Fruit fly (Drosophila melanogaster) whole organism, prepupa: ENCODE data around the gene abd-A.

ENCODE experiments used
- Blimp-1 ChIP-seq: fragments of 200-800 bp; sonication (Bioruptor generic); optimal IDR thresholded peaks from 3 replicates; lab custom pipeline; 2017; ENCODE audit warnings: missing biosample characterization, missing genetic modification characterization, mild to moderate bottlenecking, moderate library complexity, missing genetic modification reagents
- CG10669 ChIP-seq: fragments of 200-800 bp; sonication (Bioruptor generic); optimal IDR thresholded peaks from 3 replicates; lab custom pipeline; 2018; ENCODE audit warnings: missing biosample characterization, mild to moderate bottlenecking, missing genetic modification characterization, moderate library complexity
- CG11294 ChIP-seq: fragments of 200-800 bp; sonication (Bioruptor generic); IDR thresholded peaks from 2 replicates; pipeline ENCODE4 v1.3.6; 2022; ENCODE audit warnings: missing biosample characterization, missing genetic modification characterization
- CG11902 ChIP-seq: fragments of 200-800 bp; sonication (Bioruptor generic); optimal IDR thresholded peaks from 3 replicates; lab custom pipeline; 2016; ENCODE audit warnings: missing biosample characterization, missing genetic modification characterization
- CG1621 ChIP-seq: fragments of 200-800 bp; sonication (Bioruptor generic); optimal IDR thresholded peaks from 3 replicates; lab custom pipeline; 2018; ENCODE audit warnings: missing biosample characterization, mild to moderate bottlenecking, missing genetic modification characterization
- CG16779 ChIP-seq: fragments of 200-800 bp; sonication (Bioruptor generic); optimal IDR thresholded peaks from 3 replicates; lab custom pipeline; 2017; ENCODE audit warnings: missing biosample characterization, mild to moderate bottlenecking, missing genetic modification characterization
- CG3032 ChIP-seq: fragments of 200-800 bp; optimal IDR thresholded peaks from 2 replicates; lab custom pipeline; 2019; ENCODE audit warnings: missing biosample characterization, mild to moderate bottlenecking, missing genetic modification characterization, moderate library complexity
- CG31627 ChIP-seq: fragments of 200-800 bp; sonication (Bioruptor generic); optimal IDR thresholded peaks from 3 replicates; lab custom pipeline; 2016; ENCODE audit warnings: missing biosample characterization, missing genetic modification characterization
- CG32006 ChIP-seq: fragments of 200-800 bp; sonication (Bioruptor generic); optimal IDR thresholded peaks from 3 replicates; lab custom pipeline; 2017; ENCODE audit warnings: missing biosample characterization, mild to moderate bottlenecking, missing genetic modification characterization
- CG3919 ChIP-seq: fragments of 200-800 bp; sonication (Bioruptor generic); optimal IDR thresholded peaks from 3 replicates; lab custom pipeline; 2016; ENCODE audit warnings: missing biosample characterization, missing genetic modification characterization
- CG4318 ChIP-seq: fragments of 200-800 bp; sonication (Bioruptor generic); optimal IDR thresholded peaks from 3 replicates; lab custom pipeline; 2017; ENCODE audit warnings: missing biosample characterization, mild to moderate bottlenecking, missing genetic modification characterization
- CG6163 ChIP-seq: fragments of 200-800 bp; sonication (Bioruptor generic); IDR thresholded peaks from 3 replicates; pipeline ENCODE4 v1.3.6; 2022; ENCODE audit warnings: missing biosample characterization, missing genetic modification characterization
- CG6276 ChIP-seq: fragments of 200-800 bp; sonication (Bioruptor generic); optimal IDR thresholded peaks from 2 replicates; lab custom pipeline; 2017; ENCODE audit warnings: missing biosample characterization, mild to moderate bottlenecking, missing genetic modification characterization
- CG6808 ChIP-seq: fragments of 200-800 bp; sonication (Bioruptor generic); optimal IDR thresholded peaks from 3 replicates; lab custom pipeline; 2017; ENCODE audit warnings: missing biosample characterization, missing genetic modification characterization, mild to moderate bottlenecking, moderate library complexity, missing genetic modification reagents
- CG7368 ChIP-seq: fragments of 200-800 bp; sonication (Bioruptor generic); optimal IDR thresholded peaks from 3 replicates; lab custom pipeline; 2016; ENCODE audit warnings: missing biosample characterization, missing genetic modification characterization
- CG8119 ChIP-seq: fragments of 200-800 bp; sonication (Bioruptor generic); IDR thresholded peaks from 3 replicates; pipeline ENCODE4 v1.3.6; 2022; ENCODE audit warnings: missing biosample characterization, missing genetic modification characterization
- CG8319 ChIP-seq: fragments of 200-800 bp; sonication (Bioruptor generic); optimal IDR thresholded peaks from 3 replicates; lab custom pipeline; 2016; ENCODE audit warnings: missing biosample characterization, missing genetic modification characterization
- CG8632 ChIP-seq: fragments of 200-800 bp; sonication (Bioruptor generic); optimal IDR thresholded peaks from 3 replicates; lab custom pipeline; 2016; ENCODE audit warnings: missing biosample characterization, missing genetic modification characterization
- CG9139 ChIP-seq: fragments of 200-800 bp; sonication (Bioruptor generic); optimal IDR thresholded peaks from 3 replicates; lab custom pipeline; 2017; ENCODE audit warnings: missing biosample characterization, mild to moderate bottlenecking, missing genetic modification characterization
- Eip78C ChIP-seq: fragments of 200-800 bp; sonication (Bioruptor generic); peaks from one replicate; lab custom pipeline; 2016; ENCODE audit warnings: missing biosample characterization, missing genetic modification characterization
- Eip93F ChIP-seq: fragments of 200-800 bp; sonication (Bioruptor generic); optimal IDR thresholded peaks from 2 replicates; lab custom pipeline; 2016; ENCODE audit warnings: missing biosample characterization, mild to moderate bottlenecking, missing genetic modification characterization
- Ets96B ChIP-seq: fragments of 200-800 bp; optimal IDR thresholded peaks from 2 replicates; lab custom pipeline; 2019; ENCODE audit warnings: missing biosample characterization, mild to moderate bottlenecking, missing genetic modification characterization, moderate library complexity
- Gug ChIP-seq: fragments of 200-800 bp; sonication (Bioruptor generic); IDR thresholded peaks from 2 replicates; pipeline ENCODE4 v1.3.6; 2022; ENCODE audit warnings: missing biosample characterization, missing genetic modification characterization
- Hr38 ChIP-seq: sonication (Bioruptor generic); optimal IDR thresholded peaks from 2 replicates; lab custom pipeline; 2016; ENCODE audit warnings: missing biosample characterization, missing genetic modification characterization
- Hr39 ChIP-seq: fragments of 200-800 bp; sonication (Bioruptor generic); optimal IDR thresholded peaks from 2 replicates; lab custom pipeline; 2016; ENCODE audit warnings: missing biosample characterization, missing genetic modification characterization
- Hr4 ChIP-seq: fragments of 200-800 bp; sonication (Bioruptor generic); optimal IDR thresholded peaks from 3 replicates; lab custom pipeline; 2016; ENCODE audit warnings: missing biosample characterization, missing genetic modification characterization
- Met ChIP-seq: fragments of 200-800 bp; sonication (Bioruptor generic); optimal IDR thresholded peaks from 3 replicates; lab custom pipeline; 2016; ENCODE audit warnings: missing biosample characterization, missing genetic modification characterization
- Sox102F ChIP-seq: fragments of 200-800 bp; sonication (Bioruptor generic); optimal IDR thresholded peaks from 2 replicates; lab custom pipeline; 2016; ENCODE audit warnings: missing biosample characterization, mild to moderate bottlenecking, missing genetic modification characterization
- Sox14 ChIP-seq: fragments of 200-800 bp; sonication (Bioruptor generic); optimal IDR thresholded peaks from 3 replicates; lab custom pipeline; 2016; ENCODE audit warnings: missing biosample characterization, missing genetic modification characterization
- acj6 ChIP-seq: fragments of 200-800 bp; sonication (Bioruptor generic); optimal IDR thresholded peaks from 3 replicates; lab custom pipeline; 2016; ENCODE audit warnings: missing biosample characterization, missing genetic modification characterization
- dac ChIP-seq: fragments of 200-800 bp; sonication (Bioruptor generic); optimal IDR thresholded peaks from 2 replicates; lab custom pipeline; 2017; ENCODE audit warnings: missing biosample characterization, mild to moderate bottlenecking, missing genetic modification characterization
- eg ChIP-seq: fragments of 200-800 bp; sonication (Bioruptor generic); IDR thresholded peaks from 3 replicates; pipeline ENCODE4 v1.3.6; 2022; ENCODE audit warnings: missing biosample characterization, missing genetic modification characterization
- esn ChIP-seq: fragments of 200-800 bp; sonication (Bioruptor generic); optimal IDR thresholded peaks from 2 replicates; lab custom pipeline; 2016; ENCODE audit warnings: missing biosample characterization, mild to moderate bottlenecking, missing genetic modification characterization, moderate library complexity
- fkh ChIP-seq: fragments of 200-800 bp; sonication (Bioruptor generic); optimal IDR thresholded peaks from 3 replicates; lab custom pipeline; 2017; ENCODE audit warnings: missing biosample characterization, mild to moderate bottlenecking, missing genetic modification characterization, moderate library complexity
- lz ChIP-seq: fragments of 200-800 bp; sonication (Bioruptor generic); optimal IDR thresholded peaks from 3 replicates; lab custom pipeline; 2016; ENCODE audit warnings: missing biosample characterization, missing genetic modification characterization
- pdm3 ChIP-seq: fragments of 200-800 bp; sonication (Bioruptor generic); optimal IDR thresholded peaks from 3 replicates; lab custom pipeline; 2016; ENCODE audit warnings: missing biosample characterization, missing genetic modification characterization
- salr ChIP-seq, 2 experiments: fragments of 200-800 bp; sonication (Bioruptor generic); optimal IDR thresholded peaks; 3 replicates each; lab custom pipeline; 2016 to 2018; ENCODE audit warnings: missing biosample characterization in 2 of 2, missing genetic modification characterization in 2 of 2, mild to moderate bottlenecking in 1 of 2
- spab ChIP-seq: fragments of 200-800 bp; sonication (Bioruptor generic); optimal IDR thresholded peaks from 2 replicates; lab custom pipeline; 2017; ENCODE audit warnings: missing biosample characterization, mild to moderate bottlenecking, missing genetic modification characterization, missing genetic modification reagents
- ss ChIP-seq, 2 experiments: fragments of 200-800 bp; sonication (Bioruptor generic); optimal IDR thresholded peaks; 2 replicates in 1 of 2; 3 replicates in 1 of 2; lab custom pipeline; 2017 to 2018; ENCODE audit warnings: mild to moderate bottlenecking in 2 of 2, missing biosample characterization in 2 of 2, missing genetic modification characterization in 2 of 2, moderate library complexity in 1 of 2
- svp ChIP-seq: fragments of 200-800 bp; sonication (Bioruptor generic); peaks from one replicate; lab custom pipeline; 2016; ENCODE audit warnings: missing biosample characterization, missing genetic modification characterization
- topi ChIP-seq: fragments of 200-800 bp; sonication (Bioruptor generic); optimal IDR thresholded peaks from 3 replicates; lab custom pipeline; 2016; ENCODE audit warnings: missing biosample characterization, missing genetic modification characterization
- vri ChIP-seq: fragments of 200-800 bp; sonication (Bioruptor generic); optimal IDR thresholded peaks from 3 replicates; lab custom pipeline; 2016; ENCODE audit warnings: missing biosample characterization, mild to moderate bottlenecking, missing genetic modification characterization

abd-A gene

dm6 chr3R:16765102-16765501 lies 64.7 kb downstream of the abd-A start:
- no peak for TF ChIP-seq topi (GFP tag; lab: Kevin White, UChicago)

dm6 chr3R:16763907-16764573 lies 65.8 kb downstream of the abd-A start:
- TF ChIP-seq CG11294 (no peak), svp (peak; percentile 61), Eip78C (peak; percentile 62), CG9139 (GFP tag; lab: Kevin White, UChicago) (no peak), eg (GFP tag; lab: Robert Waterston, UW) (0 out of 3 replicates have a peak, but pooled peaks have one; percentile 26), CG8119 (GFP tag; lab: Robert Waterston, UW) (0 out of 3 replicates have a peak, but pooled peaks have one; percentile 11), Sox14 (GFP tag; lab: Kevin White, UChicago) (peak; percentile 1), CG6163 (GFP tag; lab: Robert Waterston, UW) (peak; percentile 17; the same call in 1 of the 3 replicates)
- TF ChIP-seq, all 60 proteins: peak for 6

- no peak for TF ChIP-seq Eip93F
- TF ChIP-seq dac (GFP tag; lab: Kevin White, UChicago) = peak; percentile 28
- no peak for TF ChIP-seq Blimp-1 (GFP tag; lab: Kevin White, UChicago)
- TF ChIP-seq CG11294 = no peak
- no peak for TF ChIP-seq CG6808 (GFP tag; lab: Kevin White, UChicago)
- no peak for TF ChIP-seq lz (GFP tag; lab: Kevin White, UChicago)
- TF ChIP-seq Hr39 (GFP tag; lab: Kevin White, UChicago) = no peak
- peak in 1 of 2 experiments; percentile 19 for TF ChIP-seq ss (GFP tag; optimal IDR thresholded peaks at IDR 0.05; lab: Kevin White, UChicago)
- TF ChIP-seq CG3919 (GFP tag; lab: Kevin White, UChicago) = no peak
- TF ChIP-seq CG1621 (tag; lab: Kevin White, UChicago) = no peak
- TF ChIP-seq CG10669 (GFP tag; lab: Kevin White, UChicago) = no peak
- no peak for TF ChIP-seq spab (GFP tag; lab: Kevin White, UChicago)
- TF ChIP-seq CG32006 = peak; percentile 49
- no peak for TF ChIP-seq Hr4 (GFP tag; lab: Kevin White, UChicago)
- TF ChIP-seq CG3032 (tag; lab: Kevin White, UChicago) = no peak
- TF ChIP-seq svp = no peak
- TF ChIP-seq CG8632 = no peak
- peak; percentile 15 for TF ChIP-seq CG6276 (GFP tag; lab: Kevin White, UChicago)
- TF ChIP-seq Met = no peak
- TF ChIP-seq topi (GFP tag; lab: Kevin White, UChicago) = no peak
- no peak for TF ChIP-seq Hr38 (GFP tag; lab: Kevin White, UChicago)
- TF ChIP-seq fkh (GFP tag; lab: Kevin White, UChicago) = no peak
- TF ChIP-seq esn (GFP tag; lab: Kevin White, UChicago) = no peak
- no peak for TF ChIP-seq CG7368 (GFP tag; lab: Kevin White, UChicago)
- TF ChIP-seq eg (GFP tag; lab: Robert Waterston, UW) = peak; percentile 76
- no peak for TF ChIP-seq pdm3 (GFP tag; lab: Kevin White, UChicago)
- no peak for TF ChIP-seq acj6 (GFP tag; lab: Kevin White, UChicago)
- peak; percentile 43; the same call in 1 of the 3 replicates for TF ChIP-seq CG8119 (GFP tag; lab: Robert Waterston, UW)
- no peak for TF ChIP-seq vri (GFP tag; lab: Kevin White, UChicago)
- TF ChIP-seq CG31627 (GFP tag; lab: Kevin White, UChicago) = no peak
- no peak for TF ChIP-seq Sox14 (GFP tag; lab: Kevin White, UChicago)
- TF ChIP-seq CG16779 = no peak
- TF ChIP-seq Sox102F = no peak
- no peak for TF ChIP-seq CG11902
- TF ChIP-seq CG8319 (GFP tag; lab: Kevin White, UChicago) = no peak
- TF ChIP-seq Ets96B (tag; lab: Kevin White, UChicago) = no peak
- TF ChIP-seq Gug = no peak; the same call in 1 of the 2 replicates
- no peak for TF ChIP-seq CG4318
- peak in 1 of 2 experiments; percentile 38 for TF ChIP-seq salr (GFP tag; optimal IDR thresholded peaks at IDR 0.05; lab: Kevin White, UChicago)
- TF ChIP-seq, all 60 proteins: peak for 7
These were observed 66.4 kb downstream of the abd-A start for dm6 chr3R:16763435-16763834.
